Fruit fly (Drosophila melanogaster): ENCODE results near the gene CG17470.

DNA sequence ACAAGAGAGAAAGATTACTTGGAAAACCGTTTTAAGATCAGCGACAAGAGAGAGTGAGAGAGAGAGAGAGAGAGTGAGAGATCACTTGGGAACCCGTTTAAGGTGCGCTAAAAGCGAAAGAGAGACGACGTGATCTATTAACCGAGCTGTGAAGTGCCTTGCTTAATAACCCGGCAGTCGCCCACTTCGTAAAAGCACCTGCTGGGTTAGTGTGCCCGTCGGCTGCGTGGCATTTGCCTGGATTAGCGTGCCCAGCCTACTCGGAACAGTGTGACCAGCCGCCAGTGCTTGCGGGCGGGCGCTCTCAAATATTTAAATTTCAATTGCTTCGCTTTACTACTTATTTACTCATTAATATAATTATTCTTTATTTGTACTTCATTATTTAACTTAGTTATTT, 4.6 kb downstream of the CG17470 start:
- TF ChIP-seq Pif1A (GFP tag; optimal IDR thresholded peaks at IDR 0.05) (no peak), CG12605 (GFP tag; IDR thresholded peaks at IDR 0.05) (no peak), CG9948 (tag; optimal IDR thresholded peaks at IDR 0.05) (no peak), EcR (GFP tag; optimal IDR thresholded peaks at IDR 0.05) (no peak), CG4496 (GFP tag; IDR thresholded peaks at IDR 0.05) (peak; percentile 82; the same call in 2 of the 3 replicates), Pif1B (GFP tag; optimal IDR thresholded peaks at IDR 0.05) (no peak), fd96Ca (GFP tag; IDR thresholded peaks at IDR 0.05) (no peak), CG34367 (tag; optimal IDR thresholded peaks at IDR 0.05) (no peak), rn (GFP tag; IDR thresholded peaks at IDR 0.05) (no peak), CG13204 (GFP tag; optimal IDR thresholded peaks at IDR 0.05) (no peak), CG8159 (tag; optimal IDR thresholded peaks at IDR 0.05) (peak; percentile 11), CG17806 (tag; optimal IDR thresholded peaks at IDR 0.05) (no peak)
